Fruit fly (Drosophila melanogaster) whole organism, embryonic: Measurements from ENCODE around the gene Herc4.
A peak's percentile ranks its signal among the peaks of the same experiment; 100 is the strongest.

ENCODE experiments used
- Ada2b ChIP-seq: fragments of 200-800 bp; sonication (Bioruptor generic); IDR thresholded peaks from 2 replicates; pipeline ENCODE4 v1.3.6; 2022; ENCODE audit warnings: missing biosample characterization, missing genetic modification characterization
- B-H2 ChIP-seq: fragments of 200-800 bp; sonication (Bioruptor generic); optimal IDR thresholded peaks from 2 replicates; lab custom pipeline; 2018; ENCODE audit warnings: missing biosample characterization, mild to moderate bottlenecking, missing genetic modification characterization
- BEAF-32 ChIP-seq: fragments of 200-800 bp; sonication (Bioruptor generic); optimal IDR thresholded peaks from 3 replicates; lab custom pipeline; 2017; ENCODE audit warnings: missing biosample characterization, missing genetic modification characterization, mild to moderate bottlenecking, moderate library complexity, missing genetic modification reagents
- CG11093 ChIP-seq: fragments of 200-800 bp; sonication (Bioruptor generic); IDR thresholded peaks from 3 replicates; pipeline ENCODE4 v1.3.6; 2022; ENCODE audit warnings: missing biosample characterization, missing genetic modification characterization
- CG11695 ChIP-seq: fragments of 200-800 bp; sonication (Bioruptor generic); IDR thresholded peaks from 3 replicates; pipeline ENCODE4 v1.3.6; 2022; ENCODE audit warnings: missing biosample characterization, missing genetic modification characterization
- CG11696 ChIP-seq: fragments of 200-800 bp; sonication (Bioruptor generic); IDR thresholded peaks from 2 replicates; pipeline ENCODE4 v1.3.6; 2022; ENCODE audit warnings: missing biosample characterization, missing genetic modification characterization
- CG12769 ChIP-seq: fragments of 200-800 bp; sonication (Bioruptor generic); optimal IDR thresholded peaks from 2 replicates; lab custom pipeline; 2019; ENCODE audit warnings: missing biosample characterization, mild to moderate bottlenecking, missing genetic modification characterization, moderate library complexity
- CG15269 ChIP-seq: fragments of 200-800 bp; sonication (Bioruptor generic); optimal IDR thresholded peaks from 2 replicates; lab custom pipeline; 2018; ENCODE audit warnings: missing biosample characterization, mild to moderate bottlenecking, missing genetic modification characterization, moderate library complexity
- CG1529 ChIP-seq: fragments of 200-800 bp; sonication (Bioruptor generic); optimal IDR thresholded peaks from 3 replicates; lab custom pipeline; 2018; ENCODE audit warnings: missing biosample characterization, missing genetic modification characterization
- CG16863 ChIP-seq: fragments of 200-800 bp; sonication (Bioruptor generic); optimal IDR thresholded peaks from 3 replicates; lab custom pipeline; 2016; ENCODE audit warnings: missing biosample characterization, missing genetic modification characterization
- CG34376 ChIP-seq: fragments of 200-800 bp; sonication (Bioruptor generic); optimal IDR thresholded peaks from 2 replicates; lab custom pipeline; 2018; ENCODE audit warnings: missing biosample characterization, mild to moderate bottlenecking, missing genetic modification characterization
- CG4404 ChIP-seq: fragments of 200-800 bp; sonication (Bioruptor generic); IDR thresholded peaks from 2 replicates; pipeline ENCODE4 v1.3.6; 2022; ENCODE audit warnings: missing biosample characterization, missing genetic modification characterization
- CG7357 ChIP-seq: fragments of 200-800 bp; sonication (Bioruptor generic); IDR thresholded peaks from 3 replicates; pipeline ENCODE4 v1.3.6; 2022; ENCODE audit warnings: missing biosample characterization, missing genetic modification characterization
- CG7963 ChIP-seq: fragments of 200-800 bp; sonication (Bioruptor generic); IDR thresholded peaks from 3 replicates; pipeline ENCODE4 v1.3.6; 2022; ENCODE audit warnings: missing biosample characterization, missing genetic modification characterization; ENCODE audit not compliant: partially characterized antibody
- Dad ChIP-seq: fragments of 200-800 bp; sonication (Bioruptor generic); optimal IDR thresholded peaks from 3 replicates; lab custom pipeline; 2016; ENCODE audit warnings: missing biosample characterization, missing genetic modification characterization
- Dbx ChIP-seq: fragments of 200-800 bp; sonication (Bioruptor generic); IDR thresholded peaks from 3 replicates; pipeline ENCODE4 v1.3.6; 2022; ENCODE audit warnings: missing biosample characterization, missing genetic modification characterization
- Dek ChIP-seq: fragments of 200-800 bp; sonication (Bioruptor generic); optimal IDR thresholded peaks from 3 replicates; lab custom pipeline; 2019; ENCODE audit warnings: missing biosample characterization, mild to moderate bottlenecking, missing genetic modification characterization, moderate library complexity
- E2f1 ChIP-seq: fragments of 200-800 bp; sonication (Bioruptor generic); IDR thresholded peaks from 2 replicates; pipeline ENCODE4 v1.3.6; 2022; ENCODE audit warnings: missing biosample characterization, missing genetic modification characterization
- Ets97D ChIP-seq: fragments of 200-800 bp; sonication (Bioruptor generic); optimal IDR thresholded peaks from 3 replicates; lab custom pipeline; 2016; ENCODE audit warnings: missing biosample characterization, missing genetic modification characterization
- Fer1 ChIP-seq: fragments of 200-800 bp; sonication (Bioruptor generic); optimal IDR thresholded peaks from 2 replicates; lab custom pipeline; 2017; ENCODE audit warnings: missing biosample characterization, mild to moderate bottlenecking, missing genetic modification characterization
- GATAe ChIP-seq: fragments of 200-800 bp; sonication (Bioruptor generic); conservative IDR thresholded peaks from 2 replicates; pipeline ENCODE4 v1.3.6; 2022; ENCODE audit warnings: missing biosample characterization, missing genetic modification characterization
- Hr78 ChIP-seq, 2 experiments: fragments of 200-800 bp in 1 of 2; fragments of >200 bp in 1 of 2; sonication (Bioruptor generic) in 1 of 2; optimal IDR thresholded peaks; 2 replicates each; lab custom pipeline; 2017 to 2019; ENCODE audit warnings: missing biosample characterization in 2 of 2, missing genetic modification characterization in 2 of 2, mild to moderate bottlenecking in 1 of 2, moderate library complexity in 1 of 2
- MTF-1 ChIP-seq: fragments of 200-800 bp; sonication (Bioruptor generic); optimal IDR thresholded peaks from 2 replicates; lab custom pipeline; 2018; ENCODE audit warnings: missing biosample characterization, mild to moderate bottlenecking, missing genetic modification characterization, borderline replicate concordance
- Neu2 ChIP-seq: fragments of 200-800 bp; sonication (Bioruptor generic); optimal IDR thresholded peaks from 3 replicates; lab custom pipeline; 2016; ENCODE audit warnings: missing biosample characterization, missing genetic modification characterization, borderline replicate concordance
- Poxn ChIP-seq: fragments of 200-800 bp; sonication (Bioruptor generic); IDR thresholded peaks from 2 replicates; pipeline ENCODE4 v1.3.6; 2022; ENCODE audit warnings: missing biosample characterization, missing genetic modification characterization
- Ptx1 ChIP-seq: fragments of 200-800 bp; sonication (Bioruptor generic); IDR thresholded peaks from 2 replicates; pipeline ENCODE4 v1.3.6; 2022; ENCODE audit warnings: missing biosample characterization, missing genetic modification characterization
- Rfx ChIP-seq: fragments of 200-800 bp; sonication (Bioruptor generic); IDR thresholded peaks from 2 replicates; pipeline ENCODE4 v1.3.6; 2022; ENCODE audit warnings: missing biosample characterization, missing genetic modification characterization
- Xrp1 ChIP-seq: fragments of 200-800 bp; sonication (Bioruptor generic); IDR thresholded peaks from 2 replicates; pipeline ENCODE4 v1.3.6; 2022; ENCODE audit warnings: missing biosample characterization, missing genetic modification characterization
- abd-A ChIP-seq: fragments of 200-800 bp; sonication (Bioruptor generic); optimal IDR thresholded peaks from 3 replicates; lab custom pipeline; 2019; ENCODE audit warnings: missing biosample characterization, mild to moderate bottlenecking, missing genetic modification characterization, moderate library complexity
- ap ChIP-seq: fragments of 200-800 bp; sonication (Bioruptor generic); IDR thresholded peaks from 2 replicates; pipeline ENCODE4 v1.3.6; 2022; ENCODE audit warnings: missing biosample characterization, missing genetic modification characterization
- ci ChIP-seq: fragments of 200-800 bp; sonication (Bioruptor generic); IDR thresholded peaks from 3 replicates; pipeline ENCODE4 v1.3.6; 2022; ENCODE audit warnings: missing biosample characterization, missing genetic modification characterization
- dati ChIP-seq: fragments of 200-800 bp; sonication (Bioruptor generic); IDR thresholded peaks from 2 replicates; pipeline ENCODE4 v1.3.6; 2022; ENCODE audit warnings: missing biosample characterization, missing genetic modification characterization
- eve ChIP-seq, 2 experiments: fragments of >200 bp; optimal IDR thresholded peaks; 2 replicates each; lab custom pipeline; 2017; ENCODE audit warnings: missing biosample characterization in 2 of 2, missing genetic modification characterization in 2 of 2
- exex ChIP-seq: fragments of 200-800 bp; sonication (Bioruptor generic); optimal IDR thresholded peaks from 4 replicates; lab custom pipeline; 2018; ENCODE audit warnings: missing biosample characterization, mild to moderate bottlenecking, missing genetic modification characterization, moderate library complexity
- ftz-f1 ChIP-seq: fragments of 200-800 bp; sonication (Bioruptor generic); optimal IDR thresholded peaks from 2 replicates; lab custom pipeline; 2016; ENCODE audit warnings: missing biosample characterization, missing genetic modification characterization
- kni ChIP-seq: fragments of 200-800 bp; sonication (Bioruptor generic); optimal IDR thresholded peaks from 3 replicates; lab custom pipeline; 2017; ENCODE audit warnings: mild to moderate bottlenecking, missing biosample characterization, missing genetic modification reagents, missing genetic modification characterization
- lilli ChIP-seq: fragments of 200-800 bp; sonication (Bioruptor generic); optimal IDR thresholded peaks from 3 replicates; lab custom pipeline; 2016; ENCODE audit warnings: missing biosample characterization, missing genetic modification characterization
- nerfin-2 ChIP-seq: fragments of 200-800 bp; sonication (Bioruptor generic); IDR thresholded peaks from 2 replicates; pipeline ENCODE4 v1.3.6; 2022; ENCODE audit warnings: missing biosample characterization, missing genetic modification characterization; ENCODE audit not compliant: partially characterized antibody
- pum ChIP-seq: fragments of 200-800 bp; sonication (Bioruptor generic); optimal IDR thresholded peaks from 2 replicates; lab custom pipeline; 2016; ENCODE audit warnings: missing biosample characterization, missing genetic modification characterization
- sens ChIP-seq: fragments of 200-800 bp; sonication (Bioruptor generic); peaks from one replicate; lab custom pipeline; 2016; ENCODE audit warnings: missing biosample characterization, missing genetic modification characterization
- shn ChIP-seq: fragments of 200-800 bp; sonication (Bioruptor generic); optimal IDR thresholded peaks from 3 replicates; lab custom pipeline; 2016; ENCODE audit warnings: missing biosample characterization, missing genetic modification characterization
- slbo ChIP-seq: fragments of 200-800 bp; sonication (Bioruptor generic); IDR thresholded peaks from 2 replicates; pipeline ENCODE4 v1.3.6; 2022; ENCODE audit warnings: missing biosample characterization, missing genetic modification characterization
- slp2 ChIP-seq: fragments of 200-800 bp; sonication (Bioruptor generic); optimal IDR thresholded peaks from 2 replicates; lab custom pipeline; 2016; ENCODE audit warnings: missing biosample characterization, missing genetic modification characterization
- tll ChIP-seq, 2 experiments: fragments of 200-800 bp in 1 of 2; fragments of >200 bp in 1 of 2; sonication (Bioruptor generic) in 1 of 2; optimal IDR thresholded peaks; 2 replicates each; lab custom pipeline; 2017 to 2019; ENCODE audit warnings: missing biosample characterization in 2 of 2, missing genetic modification characterization in 2 of 2, mild to moderate bottlenecking in 1 of 2, moderate library complexity in 1 of 2
- usp ChIP-seq: fragments of >200 bp; optimal IDR thresholded peaks from 2 replicates; lab custom pipeline; 2017; ENCODE audit warnings: missing biosample characterization, missing genetic modification characterization
- vvl ChIP-seq: fragments of 200-800 bp; sonication (Bioruptor generic); IDR thresholded peaks from 2 replicates; pipeline ENCODE4 v1.3.6; 2022; ENCODE audit warnings: missing biosample characterization, missing genetic modification characterization
- zfh1 ChIP-seq: fragments of 200-800 bp; sonication (Bioruptor generic); IDR thresholded peaks from 3 replicates; pipeline ENCODE4 v1.3.6; 2022; ENCODE audit warnings: missing biosample characterization, missing genetic modification characterization

Gene Herc4

DNA sequence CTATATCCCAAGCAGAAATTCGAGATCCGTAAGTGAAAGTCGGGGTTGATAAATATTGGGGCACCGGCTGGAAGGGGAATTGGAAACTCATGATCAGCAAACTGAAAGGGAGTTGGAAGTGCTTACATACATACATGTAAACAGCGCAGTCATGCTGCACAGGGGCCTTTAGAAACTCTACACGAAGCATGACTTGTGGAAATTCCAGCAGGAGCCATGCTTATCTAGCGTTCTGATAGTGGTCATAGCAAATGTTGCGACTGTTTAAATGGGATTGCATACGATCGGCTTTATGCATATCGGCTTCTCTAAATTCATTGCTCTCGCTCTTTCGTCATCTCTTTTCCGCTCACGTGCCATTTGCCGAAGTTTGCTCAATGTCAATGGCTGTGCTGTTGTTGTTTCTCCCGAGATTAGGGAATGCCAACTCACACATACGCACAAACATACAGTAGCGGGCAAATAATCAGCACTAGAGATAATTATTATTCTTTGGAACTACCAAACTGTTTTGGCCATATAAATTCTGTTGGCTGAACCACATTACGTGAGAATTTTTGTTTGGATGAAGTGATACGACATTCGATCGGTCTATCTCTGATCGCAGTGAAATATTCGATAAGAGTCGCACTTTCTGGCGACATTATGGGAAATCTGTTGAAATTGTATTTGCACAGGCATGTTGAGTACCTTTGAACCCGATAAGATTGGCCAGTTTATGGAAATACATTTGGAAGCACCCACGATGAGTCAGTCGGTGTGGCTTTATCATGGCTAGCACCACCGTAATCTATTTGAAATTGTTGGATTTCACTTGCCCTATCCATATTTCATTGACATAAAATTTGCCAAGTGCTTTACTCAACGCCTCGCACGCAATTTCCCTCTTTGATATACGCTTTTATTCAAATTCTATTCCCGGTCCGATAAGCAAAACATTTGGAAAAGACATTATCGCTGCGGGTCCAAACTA lies 22.8 kb downstream of the Herc4 start (continued):
- peak in 1 of 2 experiments; percentile 43 for TF ChIP-seq tll (GFP tag; optimal IDR thresholded peaks at IDR 0.05; lab: Kevin White, UChicago)
- TF ChIP-seq Dbx (GFP tag; lab: Robert Waterston, UW): 0 out of 3 replicates have a peak, but pooled peaks have one; percentile 26
- TF ChIP-seq CG15269 (tag; lab: Kevin White, UChicago): no peak
- TF ChIP-seq Rfx (GFP tag; lab: Robert Waterston, UW): peak; percentile 55
- TF ChIP-seq CG12769: peak; percentile 52
- TF ChIP-seq ci (GFP tag; lab: Robert Waterston, UW): 0 out of 3 replicates have a peak, but pooled peaks have one; percentile 37
- peak; percentile 96 for TF ChIP-seq exex
- TF ChIP-seq slbo (GFP tag; lab: Robert Waterston, UW): peak; percentile 35; the same call in 1 of the 2 replicates
- TF ChIP-seq sens (GFP tag; lab: Kevin White, UChicago): peak; percentile 35
- peak; percentile 92 for TF ChIP-seq CG34376
- peak; percentile 28; the same call in 1 of the 2 replicates for TF ChIP-seq Xrp1
- TF ChIP-seq Hr78 (GFP tag; optimal IDR thresholded peaks at IDR 0.05; lab: Kevin White, UChicago): peak in 1 of 2 experiments; percentile 17
- TF ChIP-seq lilli (GFP tag; lab: Kevin White, UChicago): peak; percentile 43
- TF ChIP-seq Fer1 (GFP tag; lab: Kevin White, UChicago): peak; percentile 22
- TF ChIP-seq CG11696 (GFP tag; lab: Robert Waterston, UW): peak; percentile 91

DNA sequence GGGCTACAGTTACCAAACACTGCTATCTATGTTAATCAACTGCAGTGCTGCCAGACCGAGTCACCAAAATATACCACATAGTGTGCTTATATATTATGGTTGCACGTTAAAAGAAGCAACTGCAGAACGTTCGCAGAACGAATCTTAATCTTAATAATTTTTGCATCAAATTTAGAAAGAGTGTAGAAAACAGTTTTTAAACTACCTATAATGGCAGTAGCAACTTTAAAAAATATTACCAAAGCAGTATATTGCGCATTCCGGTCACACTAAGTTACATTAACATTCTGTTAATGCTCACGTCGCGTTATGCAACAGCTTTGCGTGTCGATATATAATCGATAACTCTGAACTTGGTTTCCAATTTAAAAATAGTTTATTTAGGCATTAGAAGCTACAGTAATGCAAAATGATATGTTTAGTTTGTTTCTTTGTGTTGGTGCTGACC lies 28.7 kb downstream of the Herc4 start, which contains the start of gene indra:
Gene indra (minus strand): TSS at position 271 of the 448 bp plus-strand sequence.
- TF ChIP-seq Dad (peak; percentile 46), ap (GFP tag; lab: Robert Waterston, UW) (no peak), GATAe (GFP tag; lab: Robert Waterston, UW) (no peak), abd-A (no peak), usp (GFP tag; lab: Kevin White, UChicago) (no peak), pum (GFP tag; lab: Kevin White, UChicago) (peak; percentile 9), CG16863 (GFP tag; lab: Kevin White, UChicago) (peak; percentile 20), CG7357 (GFP tag; lab: Robert Waterston, UW) (no peak), nerfin-2 (GFP tag; lab: Robert Waterston, UW) (no peak), Poxn (GFP tag; lab: Robert Waterston, UW) (no peak), Ada2b (GFP tag; lab: Robert Waterston, UW) (0 out of 2 replicates have a peak, but pooled peaks have one; percentile 40), Ets97D (GFP tag; lab: Kevin White, UChicago) (peak; percentile 75), zfh1 (peak; percentile 50; the same call in 1 of the 3 replicates), Dek (tag; lab: Kevin White, UChicago) (no peak), dati (GFP tag; lab: Robert Waterston, UW) (no peak), CG11093 (GFP tag; lab: Robert Waterston, UW) (no peak), Neu2 (GFP tag; lab: Kevin White, UChicago) (no peak), shn (peak; percentile 68), CG1529 (GFP tag; lab: Kevin White, UChicago) (no peak), vvl (peak; percentile 74), eve (GFP tag; optimal IDR thresholded peaks at IDR 0.05; lab: Kevin White, UChicago) (no peak), slp2 (GFP tag; lab: Kevin White, UChicago) (peak; percentile 31), BEAF-32 (peak; percentile 75), ci (GFP tag; lab: Robert Waterston, UW) (0 out of 3 replicates have a peak, but pooled peaks have one; percentile 58), kni (GFP tag; lab: Kevin White, UChicago) (no peak), Ptx1 (GFP tag; lab: Robert Waterston, UW) (peak; percentile 54), MTF-1 (GFP tag; lab: Kevin White, UChicago) (no peak), E2f1 (GFP tag; lab: Robert Waterston, UW) (no peak), ftz-f1 (no peak), B-H2 (GFP tag; lab: Kevin White, UChicago) (no peak), CG7963 (GFP tag; lab: Robert Waterston, UW) (peak; percentile 27; the same call in 1 of the 3 replicates), CG11695 (no peak), CG4404 (GFP tag; lab: Robert Waterston, UW) (no peak)
